Worm (Caenorhabditis elegans): ENCODE measurements around the gene rfc-4.

rfc-4 gene

DNA sequence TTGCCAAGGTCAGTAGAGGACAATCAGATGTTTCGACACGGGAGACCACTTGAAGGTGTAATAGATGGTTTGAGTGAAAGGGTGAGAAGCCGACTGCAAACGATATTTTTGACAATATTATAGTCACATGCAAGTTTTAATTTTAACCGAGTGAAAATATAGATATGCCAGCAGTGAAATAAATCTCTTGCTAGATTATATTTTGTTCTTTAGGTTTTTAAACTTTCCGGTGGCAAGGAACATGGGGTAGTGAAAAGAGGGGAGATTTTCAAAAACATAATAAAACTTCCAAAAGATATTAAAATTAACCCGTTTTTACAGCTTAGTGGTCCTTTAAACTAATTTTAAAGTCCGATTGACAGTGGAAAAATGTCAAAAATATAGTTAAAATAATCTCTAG is 33.3 kb downstream of the rfc-4 start, which contains the start of gene C06E8.5:
Gene C06E8.5 (minus strand): TSS at position 101 of the 400 bp plus-strand sequence.
- peak; percentile 16 for TF ChIP-seq nhr-25 (tag; optimal IDR thresholded peaks at IDR 0.05)
- TF ChIP-seq unc-39 (tag; optimal IDR thresholded peaks at IDR 0.05) = no peak

- TF ChIP-seq tbx-2 (tag; optimal IDR thresholded peaks at IDR 0.05) (no peak), ama-1 (optimal IDR thresholded peaks at IDR 0.05) (no peak), fkh-10 (GFP tag; optimal IDR thresholded peaks at IDR 0.05) (no peak), nhr-25 (tag; optimal IDR thresholded peaks at IDR 0.05) (no peak), hmg-11 (tag; optimal IDR thresholded peaks at IDR 0.05) (no peak), nhr-43 (tag; optimal IDR thresholded peaks at IDR 0.05; ENCODE audit: poor library complexity, severe bottlenecking) (no peak), egl-27 (tag; optimal IDR thresholded peaks at IDR 0.05) (no peak), nfya-1 (tag; optimal IDR thresholded peaks at IDR 0.05; ENCODE audit: insufficient read depth) (no peak), mml-1 (tag; optimal IDR thresholded peaks at IDR 0.05) (no peak), eor-1 (tag; optimal IDR thresholded peaks at IDR 0.05) (no peak), elt-2 (tag; optimal IDR thresholded peaks at IDR 0.05) (no peak), lin-15B (tag; optimal IDR thresholded peaks at IDR 0.05) (no peak), snpc-4 (tag; optimal IDR thresholded peaks at IDR 0.05) (no peak), zag-1 (tag; optimal IDR thresholded peaks at IDR 0.05) (no peak), ZK546.5 (tag; optimal IDR thresholded peaks at IDR 0.05) (no peak), fkh-2 (tag; optimal IDR thresholded peaks at IDR 0.05) (no peak), egl-5 (tag; optimal IDR thresholded peaks at IDR 0.05) (no peak), nhr-67 (tag; optimal IDR thresholded peaks at IDR 0.05) (no peak)
These were observed 36.8 kb downstream of the rfc-4 start, which contains the start of gene lgc-38 for ce11 chrIII:7008836-7009235. TSS of gene lgc-38 (plus strand) at chrIII:7009136.

DNA sequence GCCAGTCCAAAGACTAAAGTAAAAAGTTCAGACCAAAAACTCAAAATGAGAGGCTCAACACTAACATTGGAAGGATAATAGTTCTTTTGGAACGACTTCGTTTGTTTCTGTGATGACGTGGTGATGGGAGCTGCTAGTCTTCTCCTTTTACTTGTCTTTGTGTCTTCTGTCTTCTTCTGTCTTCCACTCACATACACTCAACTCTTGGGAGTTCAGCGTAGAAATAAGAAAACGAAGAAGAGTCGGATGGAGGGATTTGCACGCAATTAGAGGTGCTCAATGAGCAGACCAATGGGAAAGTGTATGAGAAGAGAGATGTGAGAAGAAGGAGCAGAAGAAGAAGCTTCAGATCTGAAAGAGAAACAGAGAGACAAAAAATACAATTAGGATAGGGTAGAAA is 40.0 kb downstream of the rfc-4 start:
- no peak for TF ChIP-seq daf-12 (tag; optimal IDR thresholded peaks at IDR 0.05)
- no peak for TF ChIP-seq mdl-1 (tag; optimal IDR thresholded peaks at IDR 0.05)
- no peak for TF ChIP-seq nhr-11 (tag; optimal IDR thresholded peaks at IDR 0.05)
- TF ChIP-seq nhr-28 (tag; optimal IDR thresholded peaks at IDR 0.05) = no peak
- no peak for TF ChIP-seq snpc-4 (tag; optimal IDR thresholded peaks at IDR 0.05)
- TF ChIP-seq pha-4 (tag; optimal IDR thresholded peaks at IDR 0.05) = no peak
- no peak for TF ChIP-seq egl-27 (tag; optimal IDR thresholded peaks at IDR 0.05)

ce11 chrIII:7013764-7014163 is 41.7 kb downstream of the rfc-4 start:
- no peak for TF ChIP-seq nhr-25 (tag; optimal IDR thresholded peaks at IDR 0.05)
- no peak for TF ChIP-seq ama-1 (optimal IDR thresholded peaks at IDR 0.05)
- TF ChIP-seq nhr-23 (tag; optimal IDR thresholded peaks at IDR 0.05) = no peak
- TF ChIP-seq ceh-28 (tag; optimal IDR thresholded peaks at IDR 0.05) = no peak
- TF ChIP-seq elt-3 (tag; optimal IDR thresholded peaks at IDR 0.05) = no peak
- no peak for TF ChIP-seq nhr-43 (tag; optimal IDR thresholded peaks at IDR 0.05; ENCODE audit: poor library complexity, severe bottlenecking)
- no peak for TF ChIP-seq R02D3.7 (tag; optimal IDR thresholded peaks at IDR 0.05)

DNA sequence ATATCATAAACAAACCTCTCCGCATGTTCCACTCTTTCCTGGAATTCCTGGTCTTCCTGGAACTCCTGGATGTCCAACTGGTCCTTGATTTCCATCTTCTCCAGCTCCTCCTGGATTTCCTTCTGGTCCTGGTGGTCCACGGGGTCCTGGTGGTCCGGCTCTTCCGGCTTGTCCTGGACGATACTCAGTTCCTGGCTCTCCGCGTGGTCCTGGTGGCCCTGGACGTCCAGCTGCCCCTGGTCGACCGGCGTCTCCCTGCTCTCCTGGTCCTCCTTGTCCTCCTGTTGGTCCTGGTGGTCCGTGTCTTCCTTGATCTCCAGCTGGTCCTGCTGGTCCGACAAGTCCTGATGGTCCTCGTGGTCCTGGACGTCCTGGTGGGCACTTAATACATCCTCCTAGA is 47.7 kb downstream of the rfc-4 start:
- TF ChIP-seq lsy-12 (tag; optimal IDR thresholded peaks at IDR 0.05) (no peak), ztf-4 (tag; optimal IDR thresholded peaks at IDR 0.05) (no peak), egl-27 (tag; optimal IDR thresholded peaks at IDR 0.05) (no peak), pqm-1 (tag; optimal IDR thresholded peaks at IDR 0.05) (no peak), snpc-4 (tag; optimal IDR thresholded peaks at IDR 0.05) (no peak), mdl-1 (tag; optimal IDR thresholded peaks at IDR 0.05) (no peak)

ce11 chrIII:7020500-7020899 is 48.4 kb downstream of the rfc-4 start, which contains the start of gene col-8:
TSS of gene col-8 (minus strand) at chrIII:7020600.
- no peak for TF ChIP-seq elt-1 (tag; optimal IDR thresholded peaks at IDR 0.05)
- no peak for TF ChIP-seq sea-2 (GFP tag; optimal IDR thresholded peaks at IDR 0.05)
- TF ChIP-seq tbx-2 (tag; optimal IDR thresholded peaks at IDR 0.05) = no peak
- no peak for TF ChIP-seq ZK546.5 (tag; optimal IDR thresholded peaks at IDR 0.05)
- TF ChIP-seq skn-1 (tag; optimal IDR thresholded peaks at IDR 0.05) = no peak
- TF ChIP-seq nhr-25 (tag; optimal IDR thresholded peaks at IDR 0.05) = no peak
- no peak for TF ChIP-seq nhr-67 (tag; optimal IDR thresholded peaks at IDR 0.05)
- no peak for TF ChIP-seq ceh-28 (tag; optimal IDR thresholded peaks at IDR 0.05)
- TF ChIP-seq R02D3.7 (tag; optimal IDR thresholded peaks at IDR 0.05) = no peak
- no peak for TF ChIP-seq nhr-77 (tag; optimal IDR thresholded peaks at IDR 0.05)
- no peak for TF ChIP-seq ceh-16 (tag; optimal IDR thresholded peaks at IDR 0.05)
- TF ChIP-seq nhr-43 (tag; optimal IDR thresholded peaks at IDR 0.05; ENCODE audit: poor library complexity, severe bottlenecking) = no peak
- TF ChIP-seq hmg-11 (tag; optimal IDR thresholded peaks at IDR 0.05) = no peak

All from whole organism, L3 larva.